Worm (Caenorhabditis elegans) whole organism, early embryonic: ENCODE results near the gene tcl-2.

Experiments used
- B0310.2 ChIP-seq: sonication (generic microtip); optimal IDR thresholded peaks from 2 replicates; lab custom pipeline; 2016; ENCODE audit warnings: mild to moderate bottlenecking, missing genetic modification characterization, missing compliant biosample characterization
- F13C5.2 ChIP-seq: sonication (generic microtip); optimal IDR thresholded peaks from 2 replicates; lab custom pipeline; 2017; ENCODE audit warnings: mild to moderate bottlenecking, missing genetic modification characterization, inconsistent platforms, missing compliant biosample characterization
- aly-1 ChIP-seq: sonication (generic microtip); optimal IDR thresholded peaks from 2 replicates; lab custom pipeline; 2016; ENCODE audit warnings: missing genetic modification characterization, missing compliant biosample characterization
- ama-1 ChIP-seq: fragments of 150-350 bp; optimal IDR thresholded peaks from 2 replicates; lab custom pipeline; 2014
- ceh-13 ChIP-seq: fragments of 200-800 bp; sonication (Bioruptor generic); optimal IDR thresholded peaks from 2 replicates; lab custom pipeline; 2018; ENCODE audit warnings: mild to moderate bottlenecking, missing genetic modification characterization, missing compliant biosample characterization
- ceh-36 ChIP-seq: sonication (generic microtip); optimal IDR thresholded peaks from 2 replicates; lab custom pipeline; 2016; ENCODE audit warnings: missing genetic modification characterization, inconsistent platforms, missing compliant biosample characterization
- ets-7 ChIP-seq: sonication (generic microtip); optimal IDR thresholded peaks from 2 replicates; lab custom pipeline; 2016; ENCODE audit warnings: missing genotype, missing genetic modification characterization, missing compliant biosample characterization
- flt-1 ChIP-seq: fragments of 200-800 bp; sonication (Bioruptor generic); IDR thresholded peaks from 2 replicates; pipeline ENCODE4 v1.3.6; 2022; ENCODE audit warnings: missing genetic modification characterization, missing compliant biosample characterization
- hmbx-1 ChIP-seq: sonication (generic microtip); optimal IDR thresholded peaks from 2 replicates; lab custom pipeline; 2016; ENCODE audit warnings: mild to moderate bottlenecking, missing genetic modification characterization, missing compliant biosample characterization
- hmg-4 ChIP-seq: fragments of 200-800 bp; sonication (Bioruptor generic); optimal IDR thresholded peaks from 2 replicates; lab custom pipeline; 2018; ENCODE audit warnings: mild to moderate bottlenecking, missing genetic modification characterization, missing compliant biosample characterization
- hnd-1 ChIP-seq: sonication (generic microtip); optimal IDR thresholded peaks from 2 replicates; lab custom pipeline; 2016; ENCODE audit warnings: missing genetic modification characterization, missing compliant biosample characterization
- pes-1 ChIP-seq: fragments of 200-800 bp; sonication (Bioruptor generic); IDR thresholded peaks from 2 replicates; pipeline ENCODE4 v1.3.6; 2022; ENCODE audit warnings: missing genetic modification reagents, missing genetic modification characterization, missing compliant biosample characterization
- scrt-1 ChIP-seq: fragments of 200-800 bp; sonication (Bioruptor generic); IDR thresholded peaks from 2 replicates; pipeline ENCODE4 v1.3.6; 2022; ENCODE audit warnings: missing genetic modification characterization, missing compliant biosample characterization
- sea-1 ChIP-seq: fragments of 200-800 bp; sonication (Bioruptor generic); conservative IDR thresholded peaks from 2 replicates; pipeline ENCODE4 v1.3.6; 2022; ENCODE audit warnings: missing genetic modification characterization, missing compliant biosample characterization
- tbx-11 ChIP-seq: fragments of 200-800 bp; sonication (Bioruptor generic); IDR thresholded peaks from 2 replicates; pipeline ENCODE4 v1.3.6; 2022; ENCODE audit warnings: missing genetic modification characterization, missing compliant biosample characterization
- tbx-37 ChIP-seq: fragments of 200-800 bp; sonication (Bioruptor generic); conservative IDR thresholded peaks from 2 replicates; pipeline ENCODE4 v1.3.6; 2022; ENCODE audit warnings: missing genetic modification reagents, missing genetic modification characterization, missing compliant biosample characterization
- tra-4 ChIP-seq: sonication (generic microtip); optimal IDR thresholded peaks from 2 replicates; lab custom pipeline; 2017; ENCODE audit warnings: missing genetic modification characterization, missing compliant biosample characterization

tcl-2 gene

ce11 chrIV:164777-165176 lies 14.1 kb upstream of the tcl-2 start, which contains the start of gene cutl-24:
TSS of gene cutl-24 (plus strand) at chrIV:165077.
- TF ChIP-seq F13C5.2 (tag; lab: Kevin White, UChicago), result no peak
- TF ChIP-seq ets-7 (tag; lab: Kevin White, UChicago), result no peak
- TF ChIP-seq tra-4 (tag; lab: Kevin White, UChicago), result no peak

- TF ChIP-seq hmg-4, result no peak
Observed at ce11 chrIV:171036-171435, 7.8 kb upstream of the tcl-2 start.

- TF ChIP-seq aly-1 (tag; lab: Kevin White, UChicago) (peak; percentile 35), B0310.2 (tag; lab: Kevin White, UChicago) (peak; percentile 23), hmbx-1 (tag; lab: Kevin White, UChicago) (no peak), tbx-11 (GFP tag; lab: Robert Waterston, UW) (0 out of 2 replicates have a peak, but pooled peaks have one; percentile 33), tra-4 (tag; lab: Kevin White, UChicago) (no peak), flt-1 (GFP tag; lab: Robert Waterston, UW) (0 out of 2 replicates have a peak, but pooled peaks have one; percentile 15), hmg-4 (peak; percentile 73)
Observed at ce11 chrIV:172990-173389, 5.9 kb upstream of the tcl-2 start.

ce11 chrIV:174115-174514 lies 4.8 kb upstream of the tcl-2 start:
- TF ChIP-seq hmg-4, result peak; percentile 64
- TF ChIP-seq tbx-11 (GFP tag; lab: Robert Waterston, UW), result no peak

DNA sequence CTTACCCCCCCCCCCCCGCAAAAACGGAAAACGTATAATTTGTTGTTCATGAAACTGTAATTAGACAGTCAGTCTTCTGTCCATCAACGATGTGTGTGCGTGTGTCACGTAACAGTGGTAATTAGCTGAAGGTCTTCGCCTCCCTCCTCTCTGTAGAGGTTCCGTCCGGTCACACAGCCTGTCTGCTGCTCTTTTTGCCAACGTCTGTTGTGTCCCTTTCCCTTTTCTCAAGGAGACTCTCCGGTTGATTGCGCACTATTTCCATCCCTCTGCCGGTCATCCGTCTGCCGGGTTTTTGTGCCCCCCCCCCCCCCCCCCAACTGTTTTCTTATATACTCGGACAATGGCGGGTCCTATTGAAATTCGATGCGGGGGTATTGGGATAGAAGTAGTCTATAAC lies 3.2 kb upstream of the tcl-2 start:
- no peak for TF ChIP-seq F13C5.2 (tag; lab: Kevin White, UChicago)
- TF ChIP-seq hmg-4, result peak; percentile 93
- TF ChIP-seq pes-1, result peak; percentile 62; the same call in 1 of the 2 replicates
- no peak for TF ChIP-seq ama-1 (lab: Kevin White, UChicago)
- no peak for TF ChIP-seq tbx-37
- TF ChIP-seq sea-1 (GFP tag; lab: Robert Waterston, UW), result 0 out of 2 replicates have a peak, but pooled peaks have one; percentile 24
- peak; percentile 50 for TF ChIP-seq flt-1 (GFP tag; lab: Robert Waterston, UW)
- TF ChIP-seq scrt-1 (GFP tag; lab: Robert Waterston, UW), result 0 out of 2 replicates have a peak, but pooled peaks have one; percentile 28
- peak; percentile 1 for TF ChIP-seq ceh-36 (tag; lab: Kevin White, UChicago)
- TF ChIP-seq B0310.2 (tag; lab: Kevin White, UChicago), result peak; percentile 73

ce11 chrIV:177487-177886 lies 1.4 kb upstream of the tcl-2 start:
- TF ChIP-seq pes-1 (0 out of 2 replicates have a peak, but pooled peaks have one; percentile 35), scrt-1 (GFP tag; lab: Robert Waterston, UW) (0 out of 2 replicates have a peak, but pooled peaks have one; percentile 20), hmg-4 (peak; percentile 6), tra-4 (tag; lab: Kevin White, UChicago) (no peak)

- TF ChIP-seq ceh-36 (tag; lab: Kevin White, UChicago) (no peak), tbx-37 (no peak)
Observed at ce11 chrIV:179700-180099, 817 bp downstream of the tcl-2 start.

- TF ChIP-seq flt-1 (GFP tag; lab: Robert Waterston, UW) (no peak), tbx-37 (no peak), sea-1 (GFP tag; lab: Robert Waterston, UW) (no peak), B0310.2 (tag; lab: Kevin White, UChicago) (no peak), aly-1 (tag; lab: Kevin White, UChicago) (no peak), pes-1 (no peak), scrt-1 (GFP tag; lab: Robert Waterston, UW) (no peak), hmbx-1 (tag; lab: Kevin White, UChicago) (no peak), tbx-11 (GFP tag; lab: Robert Waterston, UW) (no peak)
Observed at ce11 chrIV:183519-183918, 4.6 kb downstream of the tcl-2 start.

DNA sequence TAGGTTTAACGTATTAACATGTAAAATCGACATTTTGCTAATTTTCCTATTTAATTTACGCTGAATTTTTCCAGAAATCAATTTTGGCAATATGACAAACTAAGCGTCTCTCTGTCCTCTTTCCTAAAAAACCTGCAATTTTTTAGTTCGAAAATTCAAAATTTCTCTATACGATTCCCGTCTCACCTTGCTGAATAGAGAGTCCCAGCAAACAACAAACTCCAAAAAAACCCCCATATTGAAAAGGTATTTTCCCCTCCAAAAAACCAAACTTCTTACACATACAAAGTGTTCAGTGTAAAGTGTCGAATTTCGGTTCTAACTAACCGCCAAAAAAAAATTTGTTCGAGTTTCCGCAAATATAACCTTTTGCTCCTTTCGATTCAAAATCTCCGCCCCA lies 5.3 kb downstream of the tcl-2 start, which contains the start of gene pnc-1:
Gene pnc-1 (plus strand): TSS at position 301 of the 400 bp plus-strand sequence.
- TF ChIP-seq pes-1 (no peak), flt-1 (GFP tag; lab: Robert Waterston, UW) (no peak), ama-1 (lab: Kevin White, UChicago) (no peak), ets-7 (tag; lab: Kevin White, UChicago) (no peak), F13C5.2 (tag; lab: Kevin White, UChicago) (no peak), hmg-4 (no peak), hnd-1 (tag; lab: Kevin White, UChicago) (no peak), tra-4 (tag; lab: Kevin White, UChicago) (no peak), B0310.2 (tag; lab: Kevin White, UChicago) (no peak), tbx-11 (GFP tag; lab: Robert Waterston, UW) (no peak), scrt-1 (GFP tag; lab: Robert Waterston, UW) (no peak), sea-1 (GFP tag; lab: Robert Waterston, UW) (no peak), aly-1 (tag; lab: Kevin White, UChicago) (no peak), tbx-37 (no peak), ceh-13 (GFP tag; lab: Kevin White, UChicago) (no peak), ceh-36 (tag; lab: Kevin White, UChicago) (no peak)
